Fruit fly (Drosophila melanogaster) whole organism, pupa: Measurements from ENCODE around the gene CG6154.

Experiments used
- CG10348 ChIP-seq: fragments of 200-800 bp; sonication (Bioruptor generic); IDR thresholded peaks from 2 replicates; pipeline ENCODE4 v1.3.6; 2022; ENCODE audit warnings: missing biosample characterization, missing genetic modification characterization
- CG12605 ChIP-seq: fragments of 200-800 bp; sonication (Bioruptor generic); IDR thresholded peaks from 2 replicates; pipeline ENCODE4 v1.3.6; 2022; ENCODE audit warnings: missing biosample characterization, missing genetic modification characterization
- CG17806 ChIP-seq: fragments of 200-800 bp; sonication (Bioruptor generic); optimal IDR thresholded peaks from 2 replicates; lab custom pipeline; 2018; ENCODE audit warnings: missing biosample characterization, mild to moderate bottlenecking, missing genetic modification characterization, moderate library complexity
- CG8159 ChIP-seq: fragments of 200-800 bp; sonication (Bioruptor generic); optimal IDR thresholded peaks from 3 replicates; lab custom pipeline; 2018; ENCODE audit warnings: missing biosample characterization, mild to moderate bottlenecking, missing genetic modification characterization, moderate library complexity
- CG8301 ChIP-seq: fragments of 200-800 bp; sonication (Bioruptor generic); optimal IDR thresholded peaks from 2 replicates; lab custom pipeline; 2018; ENCODE audit warnings: missing biosample characterization, mild to moderate bottlenecking, missing genetic modification characterization
- EcR ChIP-seq: fragments of 200-800 bp; sonication (Bioruptor generic); optimal IDR thresholded peaks from 3 replicates; lab custom pipeline; 2019; ENCODE audit warnings: missing biosample characterization, missing genetic modification characterization, mild to moderate bottlenecking, moderate library complexity, missing genetic modification reagents
- gl ChIP-seq: fragments of 200-800 bp; sonication (Bioruptor generic); optimal IDR thresholded peaks from 2 replicates; lab custom pipeline; 2018; ENCODE audit warnings: missing biosample characterization, mild to moderate bottlenecking, missing genetic modification characterization
- rn ChIP-seq: fragments of 200-800 bp; sonication (Bioruptor generic); IDR thresholded peaks from 2 replicates; pipeline ENCODE4 v1.3.6; 2022; ENCODE audit warnings: missing biosample characterization, missing genetic modification characterization

- TF ChIP-seq CG8301 (tag; lab: Kevin White, UChicago), result no peak
- no peak for TF ChIP-seq CG8159 (tag; lab: Kevin White, UChicago)
- no peak for TF ChIP-seq CG10348 (GFP tag; lab: Robert Waterston, UW)
- no peak for TF ChIP-seq CG12605
- no peak for TF ChIP-seq EcR (GFP tag; lab: Kevin White, UChicago)
- TF ChIP-seq gl (tag; lab: Kevin White, UChicago), result no peak
- TF ChIP-seq CG17806 (tag; lab: Kevin White, UChicago), result no peak
- TF ChIP-seq rn (GFP tag; lab: Robert Waterston, UW), result no peak
Observed at dm6 chr3R:26222123-26222651, 40.3 kb upstream of the CG6154 start.
